Worm (Caenorhabditis elegans) whole organism, young adult: Measurements from ENCODE around the gene F41E6.1.

Experiments
- C06A6.2 ChIP-seq: fragments of 200-800 bp; sonication (Bioruptor generic); conservative IDR thresholded peaks from 2 replicates; pipeline ENCODE4 v1.3.6; 2022; ENCODE audit warnings: missing genetic modification characterization, missing compliant biosample characterization
- Y53F4B.3 ChIP-seq: fragments of 200-800 bp; sonication (Bioruptor generic); IDR thresholded peaks from 2 replicates; pipeline ENCODE4 v1.3.6; 2022; ENCODE audit warnings: missing genetic modification reagents, missing genetic modification characterization, missing compliant biosample characterization
- Y56A3A.18 ChIP-seq: fragments of 200-800 bp; sonication (Bioruptor generic); IDR thresholded peaks from 2 replicates; pipeline ENCODE4 v1.3.6; 2022; ENCODE audit warnings: missing genetic modification reagents, missing genetic modification characterization, missing compliant biosample characterization
- Y67H2A.10 ChIP-seq: fragments of 200-800 bp; sonication (Bioruptor generic); conservative IDR thresholded peaks from 2 replicates; pipeline ENCODE4 v1.3.6; 2022; ENCODE audit warnings: missing genetic modification reagents, missing genetic modification characterization, missing compliant biosample characterization
- Y79H2A.3 ChIP-seq: fragments of 200-800 bp; sonication (Bioruptor generic); conservative IDR thresholded peaks from 2 replicates; pipeline ENCODE4 v1.3.6; 2022; ENCODE audit warnings: missing genetic modification reagents, missing genetic modification characterization, missing compliant biosample characterization
- akir-1 ChIP-seq: fragments of 200-800 bp; sonication (Bioruptor generic); optimal IDR thresholded peaks from 2 replicates; lab custom pipeline; 2018; ENCODE audit warnings: mild to moderate bottlenecking, missing genetic modification characterization, moderate library complexity, missing compliant biosample characterization
- ama-1 ChIP-seq, 3 experiments: fragments of 150-350 bp in 1 of 3; sonication (generic microtip) in 2 of 3; optimal IDR thresholded peaks; 2 replicates each; lab custom pipeline; 2014 to 2018; ENCODE audit warnings: missing biosample characterization in 2 of 3, missing genetic modification characterization in 2 of 3, missing genetic modification reagents in 2 of 3
- bed-2 ChIP-seq: fragments of 200-800 bp; sonication (Bioruptor generic); IDR thresholded peaks from 2 replicates; pipeline ENCODE4 v1.3.6; 2022; ENCODE audit warnings: missing genetic modification reagents, missing genetic modification characterization, missing compliant biosample characterization
- ceh-91 ChIP-seq: fragments of 200-800 bp; sonication (Bioruptor generic); IDR thresholded peaks from 2 replicates; pipeline ENCODE4 v1.3.6; 2022; ENCODE audit warnings: missing genetic modification reagents, missing genetic modification characterization, missing compliant biosample characterization
- hrde-1 ChIP-seq: sonication (generic microtip); optimal IDR thresholded peaks from 2 replicates; lab custom pipeline; 2016; ENCODE audit warnings: missing genetic modification characterization, mild to moderate bottlenecking, missing compliant biosample characterization, moderate library complexity, missing genotype, missing genetic modification reagents, borderline replicate concordance
- lsy-27 ChIP-seq: sonication (generic microtip); optimal IDR thresholded peaks from 2 replicates; lab custom pipeline; 2017; ENCODE audit warnings: missing genetic modification characterization, mild to moderate bottlenecking, missing compliant biosample characterization, antibody characterized with exemption, missing genotype, borderline replicate concordance; ENCODE audit not compliant: insufficient read depth
- nhr-27 ChIP-seq: fragments of 200-800 bp; sonication (Bioruptor generic); optimal IDR thresholded peaks from 2 replicates; lab custom pipeline; 2018; ENCODE audit warnings: mild to moderate bottlenecking, missing genetic modification characterization, moderate library complexity, missing compliant biosample characterization
- snpc-1.1 ChIP-seq: sonication (generic microtip); optimal IDR thresholded peaks from 2 replicates; lab custom pipeline; 2017; ENCODE audit warnings: missing genetic modification characterization, mild to moderate bottlenecking, missing compliant biosample characterization, antibody characterized with exemption, moderate library complexity, missing genotype, missing genetic modification reagents; ENCODE audit not compliant: insufficient read depth
- tlf-1 ChIP-seq: fragments of 200-800 bp; sonication (Bioruptor generic); optimal IDR thresholded peaks from 2 replicates; lab custom pipeline; 2018; ENCODE audit warnings: mild to moderate bottlenecking, missing genetic modification characterization, missing compliant biosample characterization

DNA sequence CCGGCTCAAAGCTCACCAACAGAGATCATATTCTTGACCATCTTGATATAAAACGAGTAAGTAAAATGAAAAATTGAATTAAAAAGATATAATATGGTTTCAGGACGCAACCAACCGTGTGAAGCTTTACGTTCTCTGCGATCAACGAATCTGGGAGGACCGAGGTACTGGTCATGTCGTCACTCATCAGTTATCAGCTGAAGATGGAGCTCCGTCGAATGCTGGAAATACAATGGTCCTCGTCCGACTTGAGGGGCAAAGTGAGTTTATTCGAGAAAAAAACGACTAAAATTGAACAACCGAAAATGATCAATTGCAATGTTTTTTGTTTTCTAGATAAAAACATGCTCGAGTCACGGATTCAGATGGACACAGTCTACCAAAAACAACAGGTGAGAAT, 13.9 kb upstream of the F41E6.1 start:
- TF ChIP-seq nhr-27 (no peak), Y53F4B.3 (GFP tag; lab: Robert Waterston, UW) (no peak), Y79H2A.3 (GFP tag; lab: Robert Waterston, UW) (no peak), hrde-1 (tag; lab: Kevin White, UChicago) (no peak), ceh-91 (GFP tag; lab: Robert Waterston, UW) (no peak), lsy-27 (tag; lab: Kevin White, UChicago) (no peak), bed-2 (GFP tag; lab: Robert Waterston, UW) (no peak), Y56A3A.18 (GFP tag; lab: Robert Waterston, UW) (no peak), ama-1 (optimal IDR thresholded peaks at IDR 0.05; lab: Kevin White, UChicago) (no peak), ama-1 (GFP tag; optimal IDR thresholded peaks at IDR 0.05; lab: Kevin White, UChicago) (no peak), C06A6.2 (GFP tag; lab: Robert Waterston, UW) (no peak), snpc-1.1 (tag; lab: Kevin White, UChicago) (no peak), tlf-1 (GFP tag; lab: Kevin White, UChicago) (no peak), akir-1 (no peak), Y67H2A.10 (no peak)
